Worm (Caenorhabditis elegans): ENCODE measurements around the gene F40B5.2.
A peak's percentile ranks its signal among the peaks of the same experiment; 100 is the strongest.

Gene F40B5.2

DNA sequence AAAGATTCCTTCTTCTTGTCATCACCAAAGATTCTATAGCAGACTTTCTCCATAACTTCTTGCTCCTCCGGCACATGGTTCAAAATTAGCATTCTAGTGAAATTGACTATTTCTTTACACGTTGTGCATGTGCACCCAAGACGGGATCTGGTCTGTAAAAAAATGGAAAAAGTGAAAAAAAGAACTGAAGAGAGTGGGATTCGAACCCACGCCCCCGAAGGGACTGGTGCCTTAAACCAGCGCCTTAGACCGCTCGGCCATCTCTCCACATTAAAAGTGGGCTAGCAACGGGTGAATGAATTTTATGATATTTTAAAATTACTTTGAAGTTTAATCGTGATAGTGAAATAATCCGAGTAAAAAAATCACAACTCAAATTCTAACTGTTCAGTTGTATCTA, 50.1 kb downstream of the F40B5.2 start (continued):
- TF ChIP-seq egl-43 (GFP tag; IDR thresholded peaks at IDR 0.05) (peak; percentile 66; the same call in 1 of the 2 replicates), ama-1 (optimal IDR thresholded peaks at IDR 0.05) (no peak), nhr-77 (tag; optimal IDR thresholded peaks at IDR 0.05) (no peak), aha-1 (tag) (peak; percentile 72), zip-2 (tag; optimal IDR thresholded peaks at IDR 0.05) (no peak), madf-9 (GFP tag; conservative IDR thresholded peaks at IDR 0.05) (0 out of 2 replicates have a peak, but pooled peaks have one; percentile 29), tag-97 (GFP tag; IDR thresholded peaks at IDR 0.05) (no peak), F44E2.7 (GFP tag; IDR thresholded peaks at IDR 0.05) (0 out of 2 replicates have a peak, but pooled peaks have one; percentile 23), R02D3.7 (tag; optimal IDR thresholded peaks at IDR 0.05) (no peak), zfp-3 (GFP tag; conservative IDR thresholded peaks at IDR 0.05) (no peak), zag-1 (tag; optimal IDR thresholded peaks at IDR 0.05) (no peak), dve-1 (tag; optimal IDR thresholded peaks at IDR 0.05; ENCODE audit: insufficient read depth) (no peak), F26F4.8 (GFP tag; conservative IDR thresholded peaks at IDR 0.05) (0 out of 2 replicates have a peak, but pooled peaks have one; percentile 57), lin-13 (GFP tag; optimal IDR thresholded peaks at IDR 0.05) (no peak)

- TF ChIP-seq lin-1 (GFP tag; IDR thresholded peaks at IDR 0.05) = no peak
- TF ChIP-seq nhr-28 (tag; optimal IDR thresholded peaks at IDR 0.05) = no peak
- no peak for TF ChIP-seq sdz-12 (GFP tag; optimal IDR thresholded peaks at IDR 0.05)
- TF ChIP-seq tra-1 (GFP tag; IDR thresholded peaks at IDR 0.05) = no peak
- peak; percentile 43 for TF ChIP-seq hlh-11 (tag; optimal IDR thresholded peaks at IDR 0.05)
- no peak for TF ChIP-seq T26A8.4 (GFP tag; IDR thresholded peaks at IDR 0.05)
- no peak for TF ChIP-seq mxl-2 (GFP tag; conservative IDR thresholded peaks at IDR 0.05)
- no peak for TF ChIP-seq snpc-4 (tag; optimal IDR thresholded peaks at IDR 0.05)
- no peak for TF ChIP-seq zip-2 (tag; optimal IDR thresholded peaks at IDR 0.05)
- TF ChIP-seq Y48G9A.11 (GFP tag; IDR thresholded peaks at IDR 0.05) = no peak
- peak; percentile 24; the same call in 1 of the 2 replicates for TF ChIP-seq nhr-42 (GFP tag; IDR thresholded peaks at IDR 0.05)
Observed at ce11 chrX:8418382-8418781, 50.7 kb downstream of the F40B5.2 start, which contains the start of gene spp-13. TSS of gene spp-13 (minus strand) at chrX:8418524.

DNA sequence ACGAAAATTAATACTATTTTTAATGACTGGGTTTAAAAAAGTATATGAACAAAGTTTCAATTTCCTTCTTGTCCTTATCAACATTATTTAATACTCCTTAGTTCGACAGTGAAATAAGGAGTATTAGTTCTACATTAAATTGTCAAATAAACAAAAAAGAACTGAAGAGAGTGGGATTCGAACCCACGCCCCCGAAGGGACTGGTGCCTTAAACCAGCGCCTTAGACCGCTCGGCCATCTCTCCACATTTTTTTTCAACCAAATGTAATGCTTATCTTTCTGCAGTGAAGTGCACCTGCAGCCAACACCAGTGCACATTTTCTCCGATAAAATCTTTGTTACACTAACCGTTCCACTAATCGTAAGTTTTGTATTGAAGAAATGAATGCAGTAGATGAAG, 51.6 kb downstream of the F40B5.2 start:
- TF ChIP-seq daf-8 (GFP tag; IDR thresholded peaks at IDR 0.05) (no peak), T20F7.1 (GFP tag; optimal IDR thresholded peaks at IDR 0.05) (peak; percentile 3), unc-39 (tag; optimal IDR thresholded peaks at IDR 0.05) (no peak), vab-7 (GFP tag; IDR thresholded peaks at IDR 0.05) (peak; percentile 47; the same call in 1 of the 2 replicates), egl-43 (GFP tag; IDR thresholded peaks at IDR 0.05) (peak; percentile 77), mes-2 (tag; optimal IDR thresholded peaks at IDR 0.05; ENCODE audit: poor library complexity, severe bottlenecking) (peak; percentile 50), F26F4.8 (GFP tag; conservative IDR thresholded peaks at IDR 0.05) (peak; percentile 62; the same call in 1 of the 2 replicates), Y105C5A.15 (GFP tag; IDR thresholded peaks at IDR 0.05) (no peak), hif-1 (tag; optimal IDR thresholded peaks at IDR 0.05) (no peak), mep-1 (tag; optimal IDR thresholded peaks at IDR 0.05) (peak; percentile 19), pha-4 (GFP tag; IDR thresholded peaks at IDR 0.05) (peak; percentile 63), pha-4 (tag; optimal IDR thresholded peaks at IDR 0.05) (no peak), tra-1 (GFP tag; IDR thresholded peaks at IDR 0.05) (peak; percentile 40; the same call in 1 of the 2 replicates), saeg-2 (GFP tag; IDR thresholded peaks at IDR 0.05) (no peak), snpc-1.2 (GFP tag; IDR thresholded peaks at IDR 0.05) (peak; percentile 76), ceh-32 (tag; optimal IDR thresholded peaks at IDR 0.05; ENCODE audit: poor library complexity) (no peak), unc-62 (GFP tag; optimal IDR thresholded peaks at IDR 0.05 in 1 of 2) (peak in 1 of 2 experiments; percentile 77), unc-62 (tag; optimal IDR thresholded peaks at IDR 0.05) (no peak), hlh-30 (tag; optimal IDR thresholded peaks at IDR 0.05; ENCODE audit: insufficient read depth) (no peak), duxl-1 (tag; optimal IDR thresholded peaks at IDR 0.05; ENCODE audit: poor library complexity) (no peak), lim-7 (GFP tag; IDR thresholded peaks at IDR 0.05) (peak; percentile 68), unc-130 (GFP tag; optimal IDR thresholded peaks at IDR 0.05) (no peak), egl-27 (tag; optimal IDR thresholded peaks at IDR 0.05) (no peak), arid-1 (GFP tag; conservative IDR thresholded peaks at IDR 0.05) (0 out of 2 replicates have a peak, but pooled peaks have one; percentile 39), mxl-3 (GFP tag; optimal IDR thresholded peaks at IDR 0.05) (no peak), nhr-6 (tag; optimal IDR thresholded peaks at IDR 0.05) (peak; percentile 18), daf-16 (GFP tag; optimal IDR thresholded peaks at IDR 0.05) (no peak), daf-16 (tag; optimal IDR thresholded peaks at IDR 0.05) (peak; percentile 37), dve-1 (tag; optimal IDR thresholded peaks at IDR 0.05; ENCODE audit: insufficient read depth) (peak; percentile 46)

All from whole organism, L4 larva.